Worm (Caenorhabditis elegans) whole organism, L4 larva: Measurements from ENCODE around the gene him-3.
A peak's percentile ranks its signal among the peaks of the same experiment; 100 is the strongest.

Experiments used
- D1046.2 ChIP-seq: fragments of 200-800 bp; sonication (Bioruptor generic); IDR thresholded peaks from 2 replicates; pipeline ENCODE4 v1.3.6; 2022; ENCODE audit warnings: missing genetic modification characterization, missing compliant biosample characterization
- F26F4.8 ChIP-seq: fragments of 200-800 bp; sonication (Bioruptor generic); conservative IDR thresholded peaks from 2 replicates; pipeline ENCODE4 v1.3.6; 2022; ENCODE audit warnings: missing genetic modification characterization, missing compliant biosample characterization
- F37D6.2 ChIP-seq: sonication (generic microtip); optimal IDR thresholded peaks from 2 replicates; lab custom pipeline; 2016; ENCODE audit warnings: mild to moderate bottlenecking, missing genetic modification characterization, missing compliant biosample characterization
- ZK337.2 ChIP-seq: fragments of 200-800 bp; sonication (Bioruptor generic); IDR thresholded peaks from 2 replicates; pipeline ENCODE4 v1.3.6; 2022; ENCODE audit warnings: missing genetic modification reagents, missing genetic modification characterization, missing compliant biosample characterization
- aha-1 ChIP-seq: fragments of 150-350 bp; peaks from one replicate; lab custom pipeline; 2014; ENCODE audit warnings: missing biosample characterization, missing genetic modification characterization
- ama-1 ChIP-seq: fragments of 150-350 bp; optimal IDR thresholded peaks from 2 replicates; lab custom pipeline; 2014; ENCODE audit warnings: inconsistent platforms, mixed read lengths
- attf-4 ChIP-seq: sonication (generic microtip); optimal IDR thresholded peaks from 3 replicates; lab custom pipeline; 2017; ENCODE audit warnings: missing biosample characterization, missing genetic modification characterization
- ceh-20 ChIP-seq: fragments of 200-800 bp; sonication (Bioruptor generic); IDR thresholded peaks from 2 replicates; pipeline ENCODE4 v1.3.6; 2022; ENCODE audit warnings: missing genetic modification reagents, missing genetic modification characterization, missing compliant biosample characterization
- ceh-28 ChIP-seq: fragments of 150-350 bp; optimal IDR thresholded peaks from 2 replicates; lab custom pipeline; 2014; ENCODE audit warnings: missing biosample characterization, missing genetic modification reagents, missing genetic modification characterization
- ceh-32 ChIP-seq: sonication (generic microtip); optimal IDR thresholded peaks from 2 replicates; lab custom pipeline; 2016; ENCODE audit warnings: mild to moderate bottlenecking, missing genetic modification characterization, missing compliant biosample characterization; ENCODE audit not compliant: poor library complexity
- ceh-44 ChIP-seq: fragments of 200-800 bp; sonication (Bioruptor generic); IDR thresholded peaks from 2 replicates; pipeline ENCODE4 v1.3.6; 2022; ENCODE audit warnings: missing genetic modification reagents, missing genetic modification characterization, missing compliant biosample characterization
- ceh-82 ChIP-seq: sonication (generic microtip); optimal IDR thresholded peaks from 2 replicates; lab custom pipeline; 2017; ENCODE audit warnings: missing biosample characterization, missing genetic modification characterization
- cey-2 ChIP-seq: sonication (generic microtip); optimal IDR thresholded peaks from 3 replicates; lab custom pipeline; 2017; ENCODE audit warnings: missing genetic modification characterization, mild to moderate bottlenecking, missing compliant biosample characterization, antibody characterized with exemption, borderline replicate concordance; ENCODE audit not compliant: insufficient read depth
- daf-16 ChIP-seq, 3 experiments: sonication (generic microtip); optimal IDR thresholded peaks; 2 replicates each; lab custom pipeline; 2016 to 2017; ENCODE audit warnings: missing genetic modification characterization in 3 of 3, missing genetic modification reagents in 3 of 3, mild to moderate bottlenecking in 2 of 3, missing compliant biosample characterization in 2 of 3, missing biosample characterization in 1 of 3, moderate library complexity in 1 of 3
- daf-8 ChIP-seq: fragments of 200-800 bp; sonication (Bioruptor generic); IDR thresholded peaks from 2 replicates; pipeline ENCODE4 v1.3.6; 2022; ENCODE audit warnings: missing genetic modification characterization, missing compliant biosample characterization
- dmd-6 ChIP-seq: fragments of 200-800 bp; sonication (Bioruptor generic); IDR thresholded peaks from 2 replicates; pipeline ENCODE4 v1.3.6; 2022; ENCODE audit warnings: missing genetic modification reagents, missing genetic modification characterization, missing compliant biosample characterization
- dmd-9 ChIP-seq: fragments of 200-800 bp; sonication (Bioruptor generic); IDR thresholded peaks from 2 replicates; pipeline ENCODE4 v1.3.6; 2022; ENCODE audit warnings: missing genetic modification reagents, missing genetic modification characterization, missing compliant biosample characterization
- dve-1 ChIP-seq: sonication (generic microtip); optimal IDR thresholded peaks from 2 replicates; lab custom pipeline; 2017; ENCODE audit warnings: antibody characterized with exemption, mild to moderate bottlenecking, missing genetic modification characterization, missing compliant biosample characterization; ENCODE audit not compliant: insufficient read depth
- egl-43 ChIP-seq: fragments of 200-800 bp; sonication (Bioruptor generic); IDR thresholded peaks from 2 replicates; pipeline ENCODE4 v1.3.6; 2022; ENCODE audit warnings: missing genetic modification reagents, missing genetic modification characterization, missing compliant biosample characterization
- fkh-10 ChIP-seq: fragments of 150-350 bp; optimal IDR thresholded peaks from 2 replicates; lab custom pipeline; 2014; ENCODE audit warnings: missing biosample characterization, missing genetic modification reagents, missing genetic modification characterization
- fos-1 ChIP-seq: fragments of 150-350 bp; optimal IDR thresholded peaks from 2 replicates; lab custom pipeline; 2014; ENCODE audit warnings: missing biosample characterization, missing genetic modification characterization
- gei-8 ChIP-seq: fragments of 200-800 bp; sonication (Bioruptor generic); optimal IDR thresholded peaks from 2 replicates; lab custom pipeline; 2018; ENCODE audit warnings: mild to moderate bottlenecking, missing genetic modification characterization, missing compliant biosample characterization
- hlh-11 ChIP-seq: fragments of 200-800 bp; sonication (Bioruptor generic); optimal IDR thresholded peaks from 2 replicates; lab custom pipeline; 2018; ENCODE audit warnings: mild to moderate bottlenecking, missing genetic modification characterization, missing compliant biosample characterization
- hlh-30 ChIP-seq: sonication (generic microtip); optimal IDR thresholded peaks from 2 replicates; lab custom pipeline; 2017; ENCODE audit warnings: antibody characterized with exemption, mild to moderate bottlenecking, missing genetic modification characterization, missing compliant biosample characterization; ENCODE audit not compliant: insufficient read depth
- jun-1 ChIP-seq: fragments of 150-350 bp; optimal IDR thresholded peaks from 2 replicates; lab custom pipeline; 2014; ENCODE audit warnings: missing biosample characterization, missing genetic modification reagents, missing genetic modification characterization
- lim-7 ChIP-seq: fragments of 200-800 bp; sonication (Bioruptor generic); IDR thresholded peaks from 2 replicates; pipeline ENCODE4 v1.3.6; 2022; ENCODE audit warnings: missing genetic modification characterization, missing compliant biosample characterization
- lin-1 ChIP-seq: fragments of 200-800 bp; sonication (Bioruptor generic); IDR thresholded peaks from 2 replicates; pipeline ENCODE4 v1.3.6; 2022; ENCODE audit warnings: missing genetic modification reagents, missing genetic modification characterization, missing compliant biosample characterization
- lin-29 ChIP-seq: fragments of 200-800 bp; sonication (Bioruptor generic); IDR thresholded peaks from 2 replicates; pipeline ENCODE4 v1.3.6; 2022; ENCODE audit warnings: missing genetic modification reagents, missing genetic modification characterization, missing compliant biosample characterization
- lin-39 ChIP-seq: fragments of 150-350 bp; optimal IDR thresholded peaks from 2 replicates; lab custom pipeline; 2014; ENCODE audit warnings: missing biosample characterization, missing genetic modification reagents, missing genetic modification characterization
- madf-9 ChIP-seq: fragments of 200-800 bp; sonication (Bioruptor generic); conservative IDR thresholded peaks from 2 replicates; pipeline ENCODE4 v1.3.6; 2022; ENCODE audit warnings: missing genetic modification reagents, missing genetic modification characterization, missing compliant biosample characterization
- mdt-29 ChIP-seq: fragments of 200-800 bp; sonication (Bioruptor generic); IDR thresholded peaks from 2 replicates; pipeline ENCODE4 v1.3.6; 2022; ENCODE audit warnings: missing genetic modification reagents, missing genetic modification characterization, missing compliant biosample characterization
- mep-1 ChIP-seq: fragments of 150-350 bp; sonication (generic microtip); optimal IDR thresholded peaks from 3 replicates; lab custom pipeline; 2014; ENCODE audit warnings: missing biosample characterization, missing genetic modification characterization
- mxl-2 ChIP-seq: fragments of 200-800 bp; sonication (Bioruptor generic); conservative IDR thresholded peaks from 2 replicates; pipeline ENCODE4 v1.3.6; 2022; ENCODE audit warnings: missing genetic modification reagents, missing genetic modification characterization, missing compliant biosample characterization
- nhr-10 ChIP-seq: fragments of 150-350 bp; optimal IDR thresholded peaks from 2 replicates; lab custom pipeline; 2014; ENCODE audit warnings: missing biosample characterization, missing genetic modification characterization
- nhr-42 ChIP-seq: fragments of 200-800 bp; sonication (Bioruptor generic); IDR thresholded peaks from 2 replicates; pipeline ENCODE4 v1.3.6; 2022; ENCODE audit warnings: missing genetic modification characterization, missing compliant biosample characterization
- nhr-48 ChIP-seq: sonication (generic microtip); optimal IDR thresholded peaks from 2 replicates; lab custom pipeline; 2016; ENCODE audit warnings: mild to moderate bottlenecking, missing genetic modification characterization, missing compliant biosample characterization
- nhr-76 ChIP-seq: fragments of 150-350 bp; optimal IDR thresholded peaks from 2 replicates; lab custom pipeline; 2014; ENCODE audit warnings: missing biosample characterization, missing genetic modification characterization
- pha-4 ChIP-seq, 2 experiments: fragments of 150-350 bp in 1 of 2; fragments of 200-800 bp in 1 of 2; sonication (Bioruptor generic) in 1 of 2; IDR thresholded peaks in 1 of 2; optimal IDR thresholded peaks in 1 of 2; 2 replicates each; pipeline versions ENCODE4 v1.3.6 to Lab custom; 2014 to 2022; ENCODE audit warnings: missing genetic modification characterization in 2 of 2, missing genetic modification reagents in 2 of 2, missing biosample characterization in 1 of 2, missing compliant biosample characterization in 1 of 2
- php-3 ChIP-seq: fragments of 200-800 bp; sonication (Bioruptor generic); IDR thresholded peaks from 2 replicates; pipeline ENCODE4 v1.3.6; 2022; ENCODE audit warnings: missing genetic modification reagents, missing genetic modification characterization, missing compliant biosample characterization
- pqm-1 ChIP-seq: sonication (generic microtip); optimal IDR thresholded peaks from 2 replicates; lab custom pipeline; 2017; ENCODE audit warnings: missing biosample characterization, missing genetic modification characterization
- rbr-2 ChIP-seq: sonication (generic microtip); optimal IDR thresholded peaks from 2 replicates; lab custom pipeline; 2016; ENCODE audit warnings: missing genotype, missing genetic modification characterization, missing compliant biosample characterization
- saeg-2 ChIP-seq: fragments of 200-800 bp; sonication (Bioruptor generic); IDR thresholded peaks from 2 replicates; pipeline ENCODE4 v1.3.6; 2022; ENCODE audit warnings: missing genetic modification reagents, missing genetic modification characterization, missing compliant biosample characterization
- skn-1 ChIP-seq: fragments of 150-350 bp; optimal IDR thresholded peaks from 2 replicates; lab custom pipeline; 2014; ENCODE audit warnings: missing biosample characterization, missing genetic modification characterization
- snpc-1.2 ChIP-seq: fragments of 200-800 bp; sonication (Bioruptor generic); IDR thresholded peaks from 2 replicates; pipeline ENCODE4 v1.3.6; 2022; ENCODE audit warnings: missing genetic modification reagents, missing genetic modification characterization, missing compliant biosample characterization
- tag-97 ChIP-seq: fragments of 200-800 bp; sonication (Bioruptor generic); IDR thresholded peaks from 2 replicates; pipeline ENCODE4 v1.3.6; 2022; ENCODE audit warnings: missing genetic modification characterization, missing compliant biosample characterization
- vab-7 ChIP-seq: fragments of 200-800 bp; sonication (Bioruptor generic); IDR thresholded peaks from 2 replicates; pipeline ENCODE4 v1.3.6; 2022; ENCODE audit warnings: missing genetic modification reagents, missing genetic modification characterization, missing compliant biosample characterization
- ztf-11 ChIP-seq: fragments of 150-350 bp; optimal IDR thresholded peaks from 2 replicates; lab custom pipeline; 2014; ENCODE audit warnings: missing biosample characterization, missing genetic modification characterization

him-3 gene

ce11 chrIV:7024829-7025228 is 47.5 kb downstream of the him-3 start:
- TF ChIP-seq pqm-1 = peak; percentile 65
- no peak for TF ChIP-seq nhr-42 (GFP tag; lab: Robert Waterston, UW)
- no peak for TF ChIP-seq ceh-82 (tag; lab: Kevin White, UChicago)
- no peak for TF ChIP-seq pha-4 (GFP tag; IDR thresholded peaks at IDR 0.05; lab: Robert Waterston, UW)
- TF ChIP-seq pha-4 (tag; optimal IDR thresholded peaks at IDR 0.05; lab: Kevin White, UChicago) = no peak
- peak; percentile 10 for TF ChIP-seq dve-1 (tag; lab: Kevin White, UChicago)
- peak; percentile 51; the same call in 1 of the 2 replicates for TF ChIP-seq dmd-6 (GFP tag; lab: Robert Waterston, UW)
- TF ChIP-seq daf-16 (GFP tag; optimal IDR thresholded peaks at IDR 0.05; lab: Kevin White, UChicago) = no peak
- peak; percentile 19 for TF ChIP-seq daf-16 (tag; optimal IDR thresholded peaks at IDR 0.05; lab: Kevin White, UChicago)
- no peak for TF ChIP-seq ceh-32
- no peak for TF ChIP-seq D1046.2 (GFP tag; lab: Robert Waterston, UW)
- no peak for TF ChIP-seq fkh-10 (GFP tag; lab: Kevin White, UChicago)
- TF ChIP-seq gei-8 (GFP tag; lab: Kevin White, UChicago) = no peak
- TF ChIP-seq lin-39 = no peak
- TF ChIP-seq lim-7 = no peak
- TF ChIP-seq mep-1 = no peak
- TF ChIP-seq ztf-11 = no peak
- peak; percentile 26 for TF ChIP-seq hlh-11 (tag; lab: Kevin White, UChicago)
- TF ChIP-seq, all 104 proteins: peak for 5

- no peak for TF ChIP-seq ceh-82 (tag; lab: Kevin White, UChicago)
- no peak for TF ChIP-seq jun-1 (tag; lab: Kevin White, UChicago)
- no peak for TF ChIP-seq ztf-11
- TF ChIP-seq F26F4.8 (GFP tag; lab: Robert Waterston, UW) = no peak
- TF ChIP-seq dve-1 (tag; lab: Kevin White, UChicago) = peak; percentile 65
- TF ChIP-seq skn-1 = no peak
- peak; percentile 3 for TF ChIP-seq hlh-30 (tag; lab: Kevin White, UChicago)
- peak; percentile 60 for TF ChIP-seq hlh-11 (tag; lab: Kevin White, UChicago)
- no peak for TF ChIP-seq snpc-1.2 (GFP tag; lab: Robert Waterston, UW)
- peak; percentile 81 for TF ChIP-seq aha-1
- no peak for TF ChIP-seq ceh-20 (GFP tag; lab: Robert Waterston, UW)
- TF ChIP-seq gei-8 (GFP tag; lab: Kevin White, UChicago) = no peak
- no peak for TF ChIP-seq nhr-48 (tag; lab: Kevin White, UChicago)
- no peak for TF ChIP-seq mxl-2 (GFP tag; lab: Robert Waterston, UW)
- no peak for TF ChIP-seq nhr-42 (GFP tag; lab: Robert Waterston, UW)
- TF ChIP-seq dmd-9 (GFP tag; lab: Robert Waterston, UW) = no peak
- no peak for TF ChIP-seq lin-29
- TF ChIP-seq D1046.2 (GFP tag; lab: Robert Waterston, UW) = no peak
- no peak for TF ChIP-seq pha-4 (GFP tag; IDR thresholded peaks at IDR 0.05; lab: Robert Waterston, UW)
- no peak for TF ChIP-seq pha-4 (tag; optimal IDR thresholded peaks at IDR 0.05; lab: Kevin White, UChicago)
- peak; percentile 76 for TF ChIP-seq dmd-6 (GFP tag; lab: Robert Waterston, UW)
- no peak for TF ChIP-seq cey-2 (tag; lab: Kevin White, UChicago)
- no peak for TF ChIP-seq tag-97 (GFP tag; lab: Robert Waterston, UW)
- TF ChIP-seq php-3 = 0 out of 2 replicates have a peak, but pooled peaks have one; percentile 65
- no peak for TF ChIP-seq ama-1 (lab: Kevin White, UChicago)
- no peak for TF ChIP-seq mdt-29 (GFP tag; lab: Robert Waterston, UW)
- peak; percentile 95 for TF ChIP-seq pqm-1
- no peak for TF ChIP-seq saeg-2 (GFP tag; lab: Robert Waterston, UW)
- TF ChIP-seq vab-7 (GFP tag; lab: Robert Waterston, UW) = no peak
- no peak for TF ChIP-seq ceh-44 (GFP tag; lab: Robert Waterston, UW)
- TF ChIP-seq attf-4 = no peak
- no peak for TF ChIP-seq daf-16 (GFP tag; optimal IDR thresholded peaks at IDR 0.05; lab: Kevin White, UChicago)
- TF ChIP-seq daf-16 (tag; optimal IDR thresholded peaks at IDR 0.05; lab: Kevin White, UChicago) = peak; percentile 56
- TF ChIP-seq nhr-76 (tag; lab: Kevin White, UChicago) = no peak
- no peak for TF ChIP-seq lin-1 (GFP tag; lab: Robert Waterston, UW)
- TF ChIP-seq madf-9 (GFP tag; lab: Robert Waterston, UW) = no peak
- TF ChIP-seq daf-8 (GFP tag; lab: Robert Waterston, UW) = no peak
- TF ChIP-seq nhr-10 (tag; lab: Kevin White, UChicago) = no peak
- no peak for TF ChIP-seq ceh-28 (tag; lab: Kevin White, UChicago)
- TF ChIP-seq egl-43 = no peak
- no peak for TF ChIP-seq F37D6.2 (tag; lab: Kevin White, UChicago)
- TF ChIP-seq rbr-2 (tag; lab: Kevin White, UChicago) = no peak
- no peak for TF ChIP-seq fos-1 (tag; lab: Kevin White, UChicago)
- TF ChIP-seq ZK337.2 (GFP tag; lab: Robert Waterston, UW) = no peak
These were observed 48.5 kb downstream of the him-3 start for ce11 chrIV:7025835-7026234.
